Worm (Caenorhabditis elegans): Measurements from ENCODE around the gene D1054.19.
A peak's percentile ranks its signal among the peaks of the same experiment; 100 is the strongest.

Gene D1054.19

ce11 chrV:10807862-10808327, 12.3 kb downstream of the D1054.19 start, which contains the start of gene plrg-1:
Gene plrg-1, minus strand, starts transcription at chrV:10807912.
- TF ChIP-seq rnt-1 (tag; optimal IDR thresholded peaks at IDR 0.05) (peak; percentile 96), C16A3.4 (tag; optimal IDR thresholded peaks at IDR 0.05) (peak; percentile 87), sup-37 (GFP tag; optimal IDR thresholded peaks at IDR 0.05) (peak; percentile 69), elt-2 (tag; optimal IDR thresholded peaks at IDR 0.05) (peak; percentile 79), ceh-88 (GFP tag; IDR thresholded peaks at IDR 0.05) (peak; percentile 68), grh-1 (GFP tag; IDR thresholded peaks at IDR 0.05) (peak; percentile 75), egl-27 (tag; optimal IDR thresholded peaks at IDR 0.05) (peak in 1 of 2 experiments; percentile 48), efl-1 (optimal IDR thresholded peaks at IDR 0.05) (peak; percentile 80 to 86), efl-1 (GFP tag; optimal IDR thresholded peaks at IDR 0.05 in 1 of 2) (peak; percentile 79 to 98), pag-3 (tag; optimal IDR thresholded peaks at IDR 0.05; ENCODE audit: borderline replicate concordance, insufficient read depth) (no peak), zip-4 (GFP tag; optimal IDR thresholded peaks at IDR 0.05) (peak; percentile 93), nhr-19 (GFP tag; conservative IDR thresholded peaks at IDR 0.05) (peak; percentile 93), dsc-1 (tag; optimal IDR thresholded peaks at IDR 0.05) (peak; percentile 91), unc-130 (tag; optimal IDR thresholded peaks at IDR 0.05) (peak; percentile 97), unc-86 (tag; optimal IDR thresholded peaks at IDR 0.05) (peak; percentile 82), C04F5.9 (tag; optimal IDR thresholded peaks at IDR 0.05) (no peak), isw-1 (GFP tag; IDR thresholded peaks at IDR 0.05) (peak; percentile 85), efl-3 (GFP tag; optimal IDR thresholded peaks at IDR 0.05) (no peak), vab-15 (tag; optimal IDR thresholded peaks at IDR 0.05) (peak; percentile 75), ceh-8 (GFP tag; optimal IDR thresholded peaks at IDR 0.05) (peak; percentile 83), mep-1 (tag; optimal IDR thresholded peaks at IDR 0.05) (peak; percentile 91), unc-98 (GFP tag; IDR thresholded peaks at IDR 0.05) (peak; percentile 52; the same call in 1 of the 2 replicates), fkh-10 (GFP tag; optimal IDR thresholded peaks at IDR 0.05) (peak; percentile 41), hlh-4 (tag; optimal IDR thresholded peaks at IDR 0.05) (no peak), Y116A8C.19 (tag; optimal IDR thresholded peaks at IDR 0.05; ENCODE audit: borderline replicate concordance) (no peak), pax-3 (tag; optimal IDR thresholded peaks at IDR 0.05) (peak; percentile 74), ceh-63 (GFP tag; optimal IDR thresholded peaks at IDR 0.05) (peak; percentile 45), dpl-1 (GFP tag; optimal IDR thresholded peaks at IDR 0.05) (peak; percentile 73 to 82 (median 81)), ces-1 (GFP tag; optimal IDR thresholded peaks at IDR 0.05) (peak; percentile 14), ama-1 (optimal IDR thresholded peaks at IDR 0.05) (peak; percentile 26), fos-1 (tag; optimal IDR thresholded peaks at IDR 0.05) (peak; percentile 71), lin-39 (tag; optimal IDR thresholded peaks at IDR 0.05) (peak; percentile 80), nhr-20 (tag; optimal IDR thresholded peaks at IDR 0.05) (peak; percentile 91), tbx-2 (tag; optimal IDR thresholded peaks at IDR 0.05) (peak; percentile 89), xbp-1 (tag; optimal IDR thresholded peaks at IDR 0.05) (peak; percentile 86), fkh-8 (tag; optimal IDR thresholded peaks at IDR 0.05) (peak; percentile 72), nhr-90 (tag; optimal IDR thresholded peaks at IDR 0.05; ENCODE audit: poor library complexity) (peak; percentile 89), lin-35 (GFP tag; optimal IDR thresholded peaks at IDR 0.05) (peak; percentile 76 to 86), ceh-82 (tag; optimal IDR thresholded peaks at IDR 0.05) (peak; percentile 69 to 89 (median 84)), pqm-1 (tag; optimal IDR thresholded peaks at IDR 0.05) (no peak), lin-13 (GFP tag; optimal IDR thresholded peaks at IDR 0.05) (peak; percentile 81), sptf-1 (tag; optimal IDR thresholded peaks at IDR 0.05) (no peak), ceh-90 (tag; optimal IDR thresholded peaks at IDR 0.05) (peak; percentile 51), mef-2 (tag; optimal IDR thresholded peaks at IDR 0.05) (no peak), skn-1 (tag; optimal IDR thresholded peaks at IDR 0.05) (peak; percentile 90), ztf-4 (tag; optimal IDR thresholded peaks at IDR 0.05) (peak; percentile 80), elt-3 (tag; optimal IDR thresholded peaks at IDR 0.05) (peak in 3 of 6 experiments; percentile 7 to 68 (median 47)), nhr-11 (tag; optimal IDR thresholded peaks at IDR 0.05) (peak; percentile 74), snu-23 (GFP tag; optimal IDR thresholded peaks at IDR 0.05) (peak; percentile 90), tlp-1 (tag; optimal IDR thresholded peaks at IDR 0.05) (no peak), unc-30 (tag; optimal IDR thresholded peaks at IDR 0.05) (no peak), nhr-28 (tag; optimal IDR thresholded peaks at IDR 0.05) (no peak), jun-1 (tag; optimal IDR thresholded peaks at IDR 0.05) (peak; percentile 49)

All from whole organism, L1 larva.